Fruit fly (Drosophila melanogaster) whole organism, prepupa: ENCODE results near the gene CG7988.

Experiments used
- CG3032 ChIP-seq: fragments of 200-800 bp; optimal IDR thresholded peaks from 2 replicates; lab custom pipeline; 2019; ENCODE audit warnings: missing biosample characterization, mild to moderate bottlenecking, missing genetic modification characterization, moderate library complexity
- CG4318 ChIP-seq: fragments of 200-800 bp; sonication (Bioruptor generic); optimal IDR thresholded peaks from 3 replicates; lab custom pipeline; 2017; ENCODE audit warnings: missing biosample characterization, mild to moderate bottlenecking, missing genetic modification characterization
- Met ChIP-seq: fragments of 200-800 bp; sonication (Bioruptor generic); optimal IDR thresholded peaks from 3 replicates; lab custom pipeline; 2016; ENCODE audit warnings: missing biosample characterization, missing genetic modification characterization
- Sox102F ChIP-seq: fragments of 200-800 bp; sonication (Bioruptor generic); optimal IDR thresholded peaks from 2 replicates; lab custom pipeline; 2016; ENCODE audit warnings: missing biosample characterization, mild to moderate bottlenecking, missing genetic modification characterization
- Sox14 ChIP-seq: fragments of 200-800 bp; sonication (Bioruptor generic); optimal IDR thresholded peaks from 3 replicates; lab custom pipeline; 2016; ENCODE audit warnings: missing biosample characterization, missing genetic modification characterization
- achi ChIP-seq: fragments of 200-800 bp; sonication (Bioruptor generic); optimal IDR thresholded peaks from 3 replicates; lab custom pipeline; 2016; ENCODE audit warnings: missing biosample characterization, missing genetic modification characterization
- dac ChIP-seq: fragments of 200-800 bp; sonication (Bioruptor generic); optimal IDR thresholded peaks from 2 replicates; lab custom pipeline; 2017; ENCODE audit warnings: missing biosample characterization, mild to moderate bottlenecking, missing genetic modification characterization

- peak; percentile 53 for TF ChIP-seq Met (GFP tag; lab: Kevin White, UChicago)
- no peak for TF ChIP-seq CG4318 (GFP tag; lab: Kevin White, UChicago)
- peak; percentile 29 for TF ChIP-seq Sox102F
- peak; percentile 11 for TF ChIP-seq dac (GFP tag; lab: Kevin White, UChicago)
- no peak for TF ChIP-seq Sox14 (GFP tag; lab: Kevin White, UChicago)
- peak; percentile 5 for TF ChIP-seq CG3032
- TF ChIP-seq achi (GFP tag; lab: Kevin White, UChicago) = peak; percentile 56
These were observed 23.4 kb downstream of the CG7988 start for dm6 chr3R:18243718-18244170.
